Fruit fly (Drosophila melanogaster) whole organism, embryonic: ENCODE measurements around the gene CG44385.

ENCODE experiments used
- Adf1 ChIP-seq: fragments of 200-800 bp; sonication (Bioruptor generic); IDR thresholded peaks from 2 replicates; pipeline ENCODE4 v1.3.6; 2022; ENCODE audit warnings: missing biosample characterization, missing genetic modification characterization
- Antp ChIP-seq: fragments of 200-800 bp; sonication (Bioruptor generic); optimal IDR thresholded peaks from 3 replicates; lab custom pipeline; 2016; ENCODE audit warnings: missing biosample characterization, missing genetic modification characterization
- Awh ChIP-seq: fragments of 200-800 bp; sonication (Bioruptor generic); IDR thresholded peaks from 2 replicates; pipeline ENCODE4, ENCODE4 v1.3.6; 2022; ENCODE audit warnings: missing biosample characterization, missing genetic modification characterization
- B-H1 ChIP-seq: fragments of 200-800 bp; sonication (Bioruptor generic); IDR thresholded peaks from 3 replicates; pipeline ENCODE4 v1.3.6; 2022; ENCODE audit warnings: missing biosample characterization, missing genetic modification characterization
- B-H2 ChIP-seq: fragments of 200-800 bp; sonication (Bioruptor generic); optimal IDR thresholded peaks from 2 replicates; lab custom pipeline; 2018; ENCODE audit warnings: missing biosample characterization, mild to moderate bottlenecking, missing genetic modification characterization
- BEAF-32 ChIP-seq: fragments of 200-800 bp; sonication (Bioruptor generic); optimal IDR thresholded peaks from 3 replicates; lab custom pipeline; 2017; ENCODE audit warnings: missing biosample characterization, missing genetic modification characterization, mild to moderate bottlenecking, moderate library complexity, missing genetic modification reagents
- BtbVII ChIP-seq: fragments of 200-800 bp; sonication (Bioruptor generic); optimal IDR thresholded peaks from 3 replicates; lab custom pipeline; 2017; ENCODE audit warnings: missing biosample characterization, mild to moderate bottlenecking, missing genetic modification characterization
- CG12299 ChIP-seq: fragments of 200-800 bp; sonication (Bioruptor generic); optimal IDR thresholded peaks from 2 replicates; lab custom pipeline; 2018; ENCODE audit warnings: missing biosample characterization, mild to moderate bottlenecking, missing genetic modification characterization
- CG13123 ChIP-seq: fragments of 200-800 bp; sonication (Bioruptor generic); optimal IDR thresholded peaks from 2 replicates; lab custom pipeline; 2016; ENCODE audit warnings: missing biosample characterization, missing genetic modification characterization
- CG15514 ChIP-seq: fragments of 200-800 bp; sonication (Bioruptor generic); optimal IDR thresholded peaks from 3 replicates; lab custom pipeline; 2017; ENCODE audit warnings: missing biosample characterization, missing genetic modification characterization, mild to moderate bottlenecking, moderate library complexity, missing genetic modification reagents
- CG1647 ChIP-seq: fragments of 200-800 bp; sonication (Bioruptor generic); optimal IDR thresholded peaks from 3 replicates; lab custom pipeline; 2016; ENCODE audit warnings: missing biosample characterization, missing genetic modification characterization
- CG17186 ChIP-seq: fragments of 200-800 bp; sonication (Bioruptor generic); optimal IDR thresholded peaks from 3 replicates; lab custom pipeline; 2017; ENCODE audit warnings: missing biosample characterization, missing genetic modification reagents, missing genetic modification characterization
- CG17829 ChIP-seq: fragments of 200-800 bp; optimal IDR thresholded peaks from 2 replicates; lab custom pipeline; 2019; ENCODE audit warnings: missing biosample characterization, mild to moderate bottlenecking, missing genetic modification characterization, moderate library complexity
- CG18262 ChIP-seq: fragments of 200-800 bp; optimal IDR thresholded peaks from 3 replicates; lab custom pipeline; 2019; ENCODE audit warnings: missing biosample characterization, mild to moderate bottlenecking, missing genetic modification characterization, moderate library complexity
- CG2116 ChIP-seq: fragments of 200-800 bp; sonication (Bioruptor generic); optimal IDR thresholded peaks from 3 replicates; lab custom pipeline; 2018; ENCODE audit warnings: missing biosample characterization, mild to moderate bottlenecking, missing genetic modification characterization
- CG2120 ChIP-seq: fragments of 200-800 bp; sonication (Bioruptor generic); optimal IDR thresholded peaks from 3 replicates; lab custom pipeline; 2016; ENCODE audit warnings: missing biosample characterization, missing genetic modification characterization
- CG2875 ChIP-seq: fragments of 200-800 bp; sonication (Bioruptor generic); optimal IDR thresholded peaks from 2 replicates; lab custom pipeline; 2017; ENCODE audit warnings: missing biosample characterization, mild to moderate bottlenecking, missing genetic modification characterization, missing genetic modification reagents
- CG31388 ChIP-seq: fragments of 200-800 bp; sonication (Bioruptor generic); optimal IDR thresholded peaks from 2 replicates; lab custom pipeline; 2016; ENCODE audit warnings: missing biosample characterization, missing genetic modification characterization
- CG3726 ChIP-seq: fragments of 200-800 bp; sonication (Bioruptor generic); IDR thresholded peaks from 3 replicates; pipeline ENCODE4, ENCODE4 v1.3.6; 2022; ENCODE audit warnings: missing biosample characterization, missing genetic modification characterization
- CG4328 ChIP-seq: fragments of 200-800 bp; sonication (Bioruptor generic); optimal IDR thresholded peaks from 3 replicates; lab custom pipeline; 2017; ENCODE audit warnings: missing biosample characterization, missing genetic modification reagents, missing genetic modification characterization
- CG6791 ChIP-seq: fragments of 200-800 bp; sonication (Bioruptor generic); IDR thresholded peaks from 3 replicates; pipeline ENCODE4 v1.3.6; 2022; ENCODE audit warnings: missing biosample characterization, missing genetic modification characterization; ENCODE audit not compliant: partially characterized antibody
- CG8388 ChIP-seq: fragments of 200-800 bp; sonication (Bioruptor generic); optimal IDR thresholded peaks from 2 replicates; lab custom pipeline; 2019; ENCODE audit warnings: missing biosample characterization, mild to moderate bottlenecking, missing genetic modification characterization, moderate library complexity
- CrebB ChIP-seq: fragments of 200-800 bp; sonication (Bioruptor generic); optimal IDR thresholded peaks from 3 replicates; lab custom pipeline; 2018; ENCODE audit warnings: missing biosample characterization, mild to moderate bottlenecking, missing genetic modification characterization
- Doc3 ChIP-seq: fragments of 200-800 bp; sonication (Bioruptor generic); IDR thresholded peaks from 3 replicates; pipeline ENCODE4 v1.3.6; 2022; ENCODE audit warnings: missing biosample characterization, missing genetic modification characterization; ENCODE audit not compliant: partially characterized antibody
- Ets65A ChIP-seq: fragments of 200-800 bp; sonication (Bioruptor generic); peaks from one replicate; lab custom pipeline; 2016; ENCODE audit warnings: missing biosample characterization, missing genetic modification characterization
- GATAe ChIP-seq: fragments of 200-800 bp; sonication (Bioruptor generic); conservative IDR thresholded peaks from 2 replicates; pipeline ENCODE4 v1.3.6; 2022; ENCODE audit warnings: missing biosample characterization, missing genetic modification characterization
- Mes4 ChIP-seq: fragments of 200-800 bp; sonication (Bioruptor generic); optimal IDR thresholded peaks from 2 replicates; lab custom pipeline; 2016; ENCODE audit warnings: missing biosample characterization, missing genetic modification characterization
- Rx ChIP-seq: fragments of 200-800 bp; sonication (Bioruptor generic); IDR thresholded peaks from 2 replicates; pipeline ENCODE4 v1.3.6; 2022; ENCODE audit warnings: missing biosample characterization, missing genetic modification characterization
- TFAM ChIP-seq: fragments of 200-800 bp; sonication (Bioruptor generic); optimal IDR thresholded peaks from 2 replicates; lab custom pipeline; 2017; ENCODE audit warnings: missing biosample characterization, missing genetic modification characterization, inconsistent platforms
- Usf ChIP-seq: fragments of 200-800 bp; sonication (Bioruptor generic); optimal IDR thresholded peaks from 2 replicates; lab custom pipeline; 2017; ENCODE audit warnings: missing genotype, missing biosample characterization, missing genetic modification characterization
- ab ChIP-seq: fragments of 200-800 bp; sonication (Bioruptor generic); optimal IDR thresholded peaks from 2 replicates; lab custom pipeline; 2016; ENCODE audit warnings: missing biosample characterization, missing genetic modification characterization
- al ChIP-seq: fragments of 200-800 bp; sonication (Bioruptor generic); IDR thresholded peaks from 2 replicates; pipeline ENCODE4 v1.3.6; 2022; ENCODE audit warnings: missing biosample characterization, missing genetic modification characterization
- aop ChIP-seq: fragments of 200-800 bp; sonication (Bioruptor generic); IDR thresholded peaks from 2 replicates; pipeline ENCODE4 v1.3.6; 2022; ENCODE audit warnings: missing biosample characterization, missing genetic modification characterization
- chinmo ChIP-seq: fragments of 200-800 bp; sonication (Bioruptor generic); IDR thresholded peaks from 4 replicates; pipeline ENCODE4 v1.3.6; 2022; ENCODE audit warnings: missing biosample characterization, missing genetic modification characterization; ENCODE audit not compliant: partially characterized antibody
- dmrt11E ChIP-seq: fragments of 200-800 bp; sonication (Bioruptor generic); optimal IDR thresholded peaks from 3 replicates; lab custom pipeline; 2018; ENCODE audit warnings: missing biosample characterization, mild to moderate bottlenecking, missing genetic modification characterization, moderate library complexity
- en ChIP-seq: fragments of 200-800 bp; sonication (Bioruptor generic); optimal IDR thresholded peaks from 2 replicates; lab custom pipeline; 2016; ENCODE audit warnings: missing biosample characterization, missing genetic modification characterization
- exex ChIP-seq: fragments of 200-800 bp; sonication (Bioruptor generic); optimal IDR thresholded peaks from 4 replicates; lab custom pipeline; 2018; ENCODE audit warnings: missing biosample characterization, mild to moderate bottlenecking, missing genetic modification characterization, moderate library complexity
- gsb ChIP-seq: fragments of 200-800 bp; sonication (Bioruptor generic); IDR thresholded peaks from 2 replicates; pipeline ENCODE4 v1.3.6; 2022; ENCODE audit warnings: missing biosample characterization, missing genetic modification characterization
- jing ChIP-seq: fragments of 200-800 bp; sonication (Bioruptor generic); optimal IDR thresholded peaks from 2 replicates; lab custom pipeline; 2018; ENCODE audit warnings: missing biosample characterization, mild to moderate bottlenecking, missing genetic modification characterization
- jumu ChIP-seq: fragments of 200-800 bp; sonication (Bioruptor generic); optimal IDR thresholded peaks from 3 replicates; lab custom pipeline; 2016; ENCODE audit warnings: missing biosample characterization, missing genetic modification characterization
- kay ChIP-seq: fragments of 200-800 bp; sonication (Bioruptor generic); optimal IDR thresholded peaks from 2 replicates; lab custom pipeline; 2016; ENCODE audit warnings: missing biosample characterization, missing genetic modification characterization
- mld ChIP-seq: fragments of 200-800 bp; sonication (Bioruptor generic); IDR thresholded peaks from 3 replicates; pipeline ENCODE4 v1.3.6; 2022; ENCODE audit warnings: missing biosample characterization, missing genetic modification characterization; ENCODE audit not compliant: partially characterized antibody
- nerfin-2 ChIP-seq: fragments of 200-800 bp; sonication (Bioruptor generic); IDR thresholded peaks from 2 replicates; pipeline ENCODE4 v1.3.6; 2022; ENCODE audit warnings: missing biosample characterization, missing genetic modification characterization; ENCODE audit not compliant: partially characterized antibody
- run ChIP-seq: fragments of 200-800 bp; sonication (Bioruptor generic); optimal IDR thresholded peaks from 3 replicates; lab custom pipeline; 2018; ENCODE audit warnings: missing biosample characterization, mild to moderate bottlenecking, missing genetic modification characterization
- schlank ChIP-seq: fragments of 200-800 bp; sonication (Bioruptor generic); optimal IDR thresholded peaks from 2 replicates; lab custom pipeline; 2018; ENCODE audit warnings: missing biosample characterization, mild to moderate bottlenecking, missing genetic modification characterization
- sd ChIP-seq: fragments of 200-800 bp; sonication (Bioruptor generic); optimal IDR thresholded peaks from 3 replicates; lab custom pipeline; 2018; ENCODE audit warnings: missing biosample characterization, mild to moderate bottlenecking, missing genetic modification characterization, moderate library complexity
- shn ChIP-seq: fragments of 200-800 bp; sonication (Bioruptor generic); optimal IDR thresholded peaks from 3 replicates; lab custom pipeline; 2016; ENCODE audit warnings: missing biosample characterization, missing genetic modification characterization
- slbo ChIP-seq: fragments of 200-800 bp; sonication (Bioruptor generic); IDR thresholded peaks from 2 replicates; pipeline ENCODE4 v1.3.6; 2022; ENCODE audit warnings: missing biosample characterization, missing genetic modification characterization
- sna ChIP-seq: fragments of 200-800 bp; sonication (Bioruptor generic); IDR thresholded peaks from 2 replicates; pipeline ENCODE4 v1.3.6; 2022; ENCODE audit warnings: missing biosample characterization, missing genetic modification characterization; ENCODE audit not compliant: partially characterized antibody
- usp ChIP-seq: fragments of >200 bp; optimal IDR thresholded peaks from 2 replicates; lab custom pipeline; 2017; ENCODE audit warnings: missing biosample characterization, missing genetic modification characterization

Gene CG44385

dm6 chrX:11137566-11138186 is 5.5 kb upstream of the CG44385 start, which contains the start of gene CDK2AP1 (continued):
- no peak for TF ChIP-seq gsb (GFP tag; lab: Robert Waterston, UW)
- TF ChIP-seq sd (tag; lab: Kevin White, UChicago), result no peak
- no peak for TF ChIP-seq Usf (GFP tag; lab: Kevin White, UChicago)
- TF ChIP-seq run (tag; lab: Kevin White, UChicago), result no peak
- TF ChIP-seq Mes4 (GFP tag; lab: Kevin White, UChicago), result no peak
- peak; percentile 43 for TF ChIP-seq shn (GFP tag; lab: Kevin White, UChicago)
- no peak for TF ChIP-seq CG31388 (GFP tag; lab: Kevin White, UChicago)
- TF ChIP-seq CG2120 (GFP tag; lab: Kevin White, UChicago), result peak; percentile 32
- no peak; the same call in 2 of the 3 replicates for TF ChIP-seq Doc3 (GFP tag; lab: Robert Waterston, UW)
- peak; percentile 68; the same call in 1 of the 2 replicates for TF ChIP-seq sna (GFP tag; lab: Robert Waterston, UW)
- TF ChIP-seq CG2116, result peak; percentile 78
- TF ChIP-seq CG17829 (tag; lab: Kevin White, UChicago), result peak; percentile 32
- TF ChIP-seq usp (GFP tag; lab: Kevin White, UChicago), result no peak
- no peak for TF ChIP-seq Rx (GFP tag; lab: Robert Waterston, UW)
- peak; percentile 72 for TF ChIP-seq nerfin-2 (GFP tag; lab: Robert Waterston, UW)
- TF ChIP-seq aop (GFP tag; lab: Robert Waterston, UW), result no peak
- no peak for TF ChIP-seq CrebB (tag; lab: Kevin White, UChicago)
- TF ChIP-seq Antp (GFP tag; lab: Kevin White, UChicago), result peak; percentile 36
- TF ChIP-seq slbo (GFP tag; lab: Robert Waterston, UW), result peak; percentile 55
- peak; percentile 68 for TF ChIP-seq CG15514 (GFP tag; lab: Kevin White, UChicago)
- TF ChIP-seq CG12299 (tag; lab: Kevin White, UChicago), result no peak
- TF ChIP-seq GATAe (GFP tag; lab: Robert Waterston, UW), result no peak
- TF ChIP-seq TFAM (GFP tag; lab: Kevin White, UChicago), result no peak
- peak; percentile 11 for TF ChIP-seq B-H2 (GFP tag; lab: Kevin White, UChicago)
- TF ChIP-seq Ets65A (GFP tag; lab: Kevin White, UChicago), result peak; percentile 82
- TF ChIP-seq CG13123, result no peak
- TF ChIP-seq CG2875 (GFP tag; lab: Kevin White, UChicago), result no peak
- peak; percentile 12 for TF ChIP-seq dmrt11E
- no peak for TF ChIP-seq BtbVII (GFP tag; lab: Kevin White, UChicago)
- no peak for TF ChIP-seq en
- TF ChIP-seq schlank (tag; lab: Kevin White, UChicago), result no peak
- TF ChIP-seq chinmo (GFP tag; lab: Robert Waterston, UW), result peak; percentile 57; the same call in 1 of the 4 replicates
- TF ChIP-seq al, result no peak
- TF ChIP-seq CG1647 (GFP tag; lab: Kevin White, UChicago), result no peak
- peak; percentile 87 for TF ChIP-seq CG6791 (GFP tag; lab: Robert Waterston, UW)
- TF ChIP-seq jumu (GFP tag; lab: Kevin White, UChicago), result peak; percentile 48
- peak; percentile 70 for TF ChIP-seq mld (GFP tag; lab: Robert Waterston, UW)
- peak; percentile 11 for TF ChIP-seq CG17186 (GFP tag; lab: Kevin White, UChicago)
- peak; percentile 9 for TF ChIP-seq CG18262 (tag; lab: Kevin White, UChicago)
- no peak for TF ChIP-seq Adf1
- no peak for TF ChIP-seq CG4328 (GFP tag; lab: Kevin White, UChicago)
- TF ChIP-seq BEAF-32 (GFP tag; lab: Kevin White, UChicago), result peak; percentile 78
- TF ChIP-seq exex (tag; lab: Kevin White, UChicago), result no peak
- no peak for TF ChIP-seq ab (GFP tag; lab: Kevin White, UChicago)
- TF ChIP-seq Awh (GFP tag; lab: Robert Waterston, UW), result no peak
- TF ChIP-seq CG3726, result no peak
- TF ChIP-seq jing (GFP tag; lab: Kevin White, UChicago), result no peak
- TF ChIP-seq kay (GFP tag; lab: Kevin White, UChicago), result no peak
- TF ChIP-seq B-H1 (GFP tag; lab: Robert Waterston, UW), result no peak
- TF ChIP-seq CG8388 (GFP tag; lab: Kevin White, UChicago), result no peak
